Fruit fly (Drosophila melanogaster): ENCODE measurements around the gene stumps.

dm6 chr3R:14649307-14650239, 72.6 kb downstream of the stumps start:
- TF ChIP-seq fru (GFP tag; optimal IDR thresholded peaks at IDR 0.05) (peak; percentile 88), lola (GFP tag; optimal IDR thresholded peaks at IDR 0.05) (no peak), Sp1 (GFP tag; optimal IDR thresholded peaks at IDR 0.05) (peak; percentile 90), Rel (GFP tag; optimal IDR thresholded peaks at IDR 0.05) (peak; percentile 59), Rel (tag; optimal IDR thresholded peaks at IDR 0.05) (peak; percentile 27), psq (GFP tag; optimal IDR thresholded peaks at IDR 0.05) (peak; percentile 100), Dfd (GFP tag; optimal IDR thresholded peaks at IDR 0.05) (no peak), dsf (GFP tag; optimal IDR thresholded peaks at IDR 0.05; ENCODE audit: borderline replicate concordance) (peak; percentile 61), HLH106 (tag; optimal IDR thresholded peaks at IDR 0.05) (peak; percentile 82), usp (GFP tag; optimal IDR thresholded peaks at IDR 0.05) (no peak), jim (GFP tag; optimal IDR thresholded peaks at IDR 0.05) (no peak), CG9705 (GFP tag; optimal IDR thresholded peaks at IDR 0.05) (peak; percentile 8), rgr (GFP tag; optimal IDR thresholded peaks at IDR 0.05) (peak; percentile 93), dl (GFP tag; optimal IDR thresholded peaks at IDR 0.05; ENCODE audit: insufficient read depth in 1 of 2, partially characterized antibody in 2 of 2) (peak in 1 of 2 experiments; percentile 16), ey (GFP tag; optimal IDR thresholded peaks at IDR 0.05) (peak; percentile 89)

Measured in whole organism, wandering third instar larva.